Fruit fly (Drosophila melanogaster): ENCODE measurements around the gene CG7988.

Gene CG7988

DNA sequence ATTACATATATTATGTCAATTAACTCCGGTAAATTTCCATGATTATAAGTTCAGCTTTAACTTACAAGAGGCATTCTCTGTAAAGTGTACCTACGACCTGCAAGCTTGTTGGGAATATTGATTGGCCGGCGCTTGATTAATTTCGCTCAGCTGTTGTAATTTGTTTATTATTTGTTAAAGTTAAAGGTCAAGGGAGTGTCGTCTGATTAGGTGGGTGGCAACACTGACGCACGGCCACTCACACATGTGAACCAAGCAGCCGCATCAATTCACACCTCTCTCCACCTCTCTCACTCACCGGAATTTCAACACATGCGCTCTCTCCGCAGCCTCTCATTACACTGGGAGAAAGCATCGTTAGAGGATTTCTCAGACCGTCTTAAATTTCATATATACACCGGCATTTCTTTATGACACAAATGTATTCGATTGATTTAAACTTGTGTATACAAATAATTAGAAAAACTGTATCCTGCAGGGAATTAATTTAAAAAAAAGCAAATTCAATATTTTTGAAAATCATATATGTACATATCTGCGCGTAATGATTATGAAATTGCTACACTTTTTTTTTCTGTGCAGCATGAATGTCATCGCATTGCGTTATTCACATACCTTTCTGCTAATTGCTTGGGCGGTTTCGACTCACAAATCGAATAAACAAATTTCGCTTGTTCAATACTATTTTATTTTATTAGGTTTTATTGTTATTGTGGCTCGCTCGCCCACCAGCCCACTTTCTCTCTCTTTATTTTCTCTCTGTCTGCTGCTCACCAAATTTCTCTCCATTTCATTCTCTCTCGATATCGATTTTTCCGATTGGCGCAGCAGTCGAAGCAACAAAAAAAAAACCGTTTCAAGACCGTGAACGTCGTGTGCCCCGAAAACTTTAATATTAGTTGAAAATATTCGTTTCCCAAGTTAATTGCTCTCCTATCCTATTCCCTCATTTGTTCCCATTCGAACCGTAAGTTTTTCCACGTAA lies 48.1 kb upstream of the CG7988 start (continued):
- TF ChIP-seq mld (GFP tag; IDR thresholded peaks at IDR 0.05; ENCODE audit: partially characterized antibody), result no peak
- TF ChIP-seq D19B (GFP tag; optimal IDR thresholded peaks at IDR 0.05), result peak; percentile 73
- peak; percentile 86 for TF ChIP-seq CG33557 (GFP tag; optimal IDR thresholded peaks at IDR 0.05)
- peak; percentile 96 for TF ChIP-seq CoRest (tag; optimal IDR thresholded peaks at IDR 0.05)
- TF ChIP-seq CG10654 (GFP tag; optimal IDR thresholded peaks at IDR 0.05), result peak; percentile 89
- TF ChIP-seq Rx (GFP tag; IDR thresholded peaks at IDR 0.05), result peak; percentile 66
- TF ChIP-seq CG15601 (tag; optimal IDR thresholded peaks at IDR 0.05), result peak; percentile 92
- peak; percentile 90 for TF ChIP-seq croc (GFP tag; conservative IDR thresholded peaks at IDR 0.05)
- peak; percentile 86 for TF ChIP-seq CG34376 (GFP tag; optimal IDR thresholded peaks at IDR 0.05)
- TF ChIP-seq sug (tag; optimal IDR thresholded peaks at IDR 0.05), result peak; percentile 89
- TF ChIP-seq CG4404 (GFP tag; IDR thresholded peaks at IDR 0.05), result peak; percentile 84
- peak; percentile 59 for TF ChIP-seq tup (GFP tag; optimal IDR thresholded peaks at IDR 0.05)
- peak; percentile 65; the same call in 1 of the 3 replicates for TF ChIP-seq CG2199 (GFP tag; IDR thresholded peaks at IDR 0.05)
- no peak for TF ChIP-seq sna (GFP tag; IDR thresholded peaks at IDR 0.05; ENCODE audit: partially characterized antibody)
- peak; percentile 58; the same call in 1 of the 2 replicates for TF ChIP-seq Doc2 (GFP tag; IDR thresholded peaks at IDR 0.05)
- TF ChIP-seq CG15696 (tag; optimal IDR thresholded peaks at IDR 0.05), result peak; percentile 91
- peak; percentile 22 for TF ChIP-seq CG9797 (GFP tag; optimal IDR thresholded peaks at IDR 0.05)
- TF ChIP-seq Lpt (GFP tag; optimal IDR thresholded peaks at IDR 0.05), result no peak
- TF ChIP-seq Opbp (GFP tag; IDR thresholded peaks at IDR 0.05; ENCODE audit: partially characterized antibody), result no peak
- peak; percentile 87 for TF ChIP-seq slbo (GFP tag; IDR thresholded peaks at IDR 0.05)
- TF ChIP-seq org-1 (GFP tag; optimal IDR thresholded peaks at IDR 0.05), result peak; percentile 94
- no peak for TF ChIP-seq ham (GFP tag; IDR thresholded peaks at IDR 0.05)
- TF ChIP-seq Ada2b (GFP tag; IDR thresholded peaks at IDR 0.05), result peak; percentile 84
- peak; percentile 75 for TF ChIP-seq CG3163 (GFP tag; optimal IDR thresholded peaks at IDR 0.05)
- peak; percentile 66 for TF ChIP-seq crol (GFP tag; IDR thresholded peaks at IDR 0.05)
- peak; percentile 83 for TF ChIP-seq CG10431 (GFP tag; optimal IDR thresholded peaks at IDR 0.05)
- peak; percentile 94 for TF ChIP-seq CG13775 (GFP tag; optimal IDR thresholded peaks at IDR 0.05)
- TF ChIP-seq crp (GFP tag; optimal IDR thresholded peaks at IDR 0.05), result peak in 1 of 2 experiments; percentile 62
- TF ChIP-seq BtbVII (GFP tag; optimal IDR thresholded peaks at IDR 0.05), result peak; percentile 92
- TF ChIP-seq mam (GFP tag; optimal IDR thresholded peaks at IDR 0.05), result peak; percentile 91
- no peak for TF ChIP-seq pros (GFP tag; optimal IDR thresholded peaks at IDR 0.05)
- TF ChIP-seq TFAM (GFP tag; optimal IDR thresholded peaks at IDR 0.05), result peak; percentile 56
- peak; percentile 90 for TF ChIP-seq Fer3 (tag; optimal IDR thresholded peaks at IDR 0.05)
- TF ChIP-seq en (GFP tag; optimal IDR thresholded peaks at IDR 0.05), result peak; percentile 82
- peak; percentile 81 for TF ChIP-seq CG13123 (GFP tag; optimal IDR thresholded peaks at IDR 0.05)
- peak; percentile 67 for TF ChIP-seq Adf1 (GFP tag; IDR thresholded peaks at IDR 0.05)
- peak; percentile 91 for TF ChIP-seq CG6254 (GFP tag; optimal IDR thresholded peaks at IDR 0.05)
- TF ChIP-seq so (GFP tag; IDR thresholded peaks at IDR 0.05), result peak; percentile 90
- no peak for TF ChIP-seq unc-4 (GFP tag; IDR thresholded peaks at IDR 0.05; ENCODE audit: partially characterized antibody)
- TF ChIP-seq CG14014 (GFP tag; IDR thresholded peaks at IDR 0.05), result peak; percentile 84
- no peak for TF ChIP-seq amos (GFP tag; IDR thresholded peaks at IDR 0.05; ENCODE audit: partially characterized antibody)
- peak; percentile 45 for TF ChIP-seq fd102C (GFP tag; optimal IDR thresholded peaks at IDR 0.05)
- TF ChIP-seq CG3065 (GFP tag; optimal IDR thresholded peaks at IDR 0.05), result peak; percentile 69
- peak; percentile 85 for TF ChIP-seq Fer2 (tag; optimal IDR thresholded peaks at IDR 0.05)
- peak; percentile 73 for TF ChIP-seq gro (GFP tag; optimal IDR thresholded peaks at IDR 0.05)
- TF ChIP-seq Spps (tag; optimal IDR thresholded peaks at IDR 0.05), result peak; percentile 82
- TF ChIP-seq CG8924 (tag; optimal IDR thresholded peaks at IDR 0.05), result peak; percentile 97

Data from whole organism, embryonic.